Fruit fly (Drosophila melanogaster): Measurements from ENCODE around the gene Arpc3B.

The Arpc3B gene

dm6 chrX:17129733-17130466 lies 24.2 kb upstream of the Arpc3B start (continued):
- TF ChIP-seq Antp (GFP tag; optimal IDR thresholded peaks at IDR 0.05): no peak
- no peak for TF ChIP-seq CG7745 (tag; optimal IDR thresholded peaks at IDR 0.05)
- peak; percentile 73 for TF ChIP-seq CG15601 (tag; optimal IDR thresholded peaks at IDR 0.05)
- peak; percentile 70 for TF ChIP-seq CG14710 (tag; optimal IDR thresholded peaks at IDR 0.05)
- peak; percentile 22; the same call in 1 of the 2 replicates for TF ChIP-seq peb (GFP tag; IDR thresholded peaks at IDR 0.05)
- peak; percentile 53 for TF ChIP-seq CG12942 (GFP tag; optimal IDR thresholded peaks at IDR 0.05)
- no peak for TF ChIP-seq jumu (GFP tag; optimal IDR thresholded peaks at IDR 0.05)
- no peak for TF ChIP-seq schlank (tag; optimal IDR thresholded peaks at IDR 0.05)
- TF ChIP-seq fd102C (GFP tag; optimal IDR thresholded peaks at IDR 0.05): peak; percentile 6
- TF ChIP-seq caup (GFP tag; optimal IDR thresholded peaks at IDR 0.05; ENCODE audit: severe bottlenecking): peak; percentile 77
- TF ChIP-seq Meics (GFP tag; optimal IDR thresholded peaks at IDR 0.05): peak; percentile 88
- no peak for TF ChIP-seq CG14965 (GFP tag; optimal IDR thresholded peaks at IDR 0.05; ENCODE audit: borderline replicate concordance)
- no peak; the same call in 2 of the 3 replicates for TF ChIP-seq Optix (GFP tag; IDR thresholded peaks at IDR 0.05)
- no peak for TF ChIP-seq p53 (GFP tag; optimal IDR thresholded peaks at IDR 0.05)
- TF ChIP-seq HHEX (GFP tag; optimal IDR thresholded peaks at IDR 0.05): peak; percentile 81
- peak; percentile 57 for TF ChIP-seq CG17568 (GFP tag; optimal IDR thresholded peaks at IDR 0.05)
- TF ChIP-seq gsb (GFP tag; IDR thresholded peaks at IDR 0.05): peak; percentile 67; the same call in 1 of the 2 replicates
- TF ChIP-seq CG4820 (GFP tag; optimal IDR thresholded peaks at IDR 0.05): peak; percentile 50
- TF ChIP-seq tup (GFP tag; optimal IDR thresholded peaks at IDR 0.05): peak; percentile 16
- peak; percentile 86 for TF ChIP-seq Oli (tag; optimal IDR thresholded peaks at IDR 0.05)
- peak; percentile 66 for TF ChIP-seq CG15479 (GFP tag; optimal IDR thresholded peaks at IDR 0.05)
- TF ChIP-seq Taf1 (GFP tag; IDR thresholded peaks at IDR 0.05): no peak
- no peak for TF ChIP-seq jing (GFP tag; optimal IDR thresholded peaks at IDR 0.05)
- TF ChIP-seq Myb (GFP tag; optimal IDR thresholded peaks at IDR 0.05): no peak
- peak; percentile 76 for TF ChIP-seq Six4 (GFP tag; optimal IDR thresholded peaks at IDR 0.05)
- no peak for TF ChIP-seq Opbp (GFP tag; IDR thresholded peaks at IDR 0.05; ENCODE audit: partially characterized antibody)
- no peak for TF ChIP-seq CG3995 (GFP tag; optimal IDR thresholded peaks at IDR 0.05)
- no peak for TF ChIP-seq sim (GFP tag; IDR thresholded peaks at IDR 0.05)
- no peak for TF ChIP-seq Atf-2 (GFP tag; optimal IDR thresholded peaks at IDR 0.05)
- peak; percentile 68 for TF ChIP-seq sqz (GFP tag; optimal IDR thresholded peaks at IDR 0.05)
- no peak for TF ChIP-seq Dref (GFP tag; IDR thresholded peaks at IDR 0.05)
- TF ChIP-seq Dfd (GFP tag; optimal IDR thresholded peaks at IDR 0.05): no peak
- no peak for TF ChIP-seq CG1647 (GFP tag; optimal IDR thresholded peaks at IDR 0.05)
- peak; percentile 72 for TF ChIP-seq Ada2b (GFP tag; IDR thresholded peaks at IDR 0.05)
- TF ChIP-seq pzg (GFP tag; optimal IDR thresholded peaks at IDR 0.05): no peak
- TF ChIP-seq btn (GFP tag; optimal IDR thresholded peaks at IDR 0.05): no peak
- peak; percentile 79 for TF ChIP-seq zf30C (GFP tag; optimal IDR thresholded peaks at IDR 0.05)
- peak; percentile 79 for TF ChIP-seq CG10543 (GFP tag; optimal IDR thresholded peaks at IDR 0.05)
- no peak for TF ChIP-seq hb (GFP tag; IDR thresholded peaks at IDR 0.05; ENCODE audit: partially characterized antibody)
- TF ChIP-seq chinmo (GFP tag; IDR thresholded peaks at IDR 0.05; ENCODE audit: partially characterized antibody): 0 out of 4 replicates have a peak, but pooled peaks have one; percentile 57
- TF ChIP-seq Lpt (GFP tag; optimal IDR thresholded peaks at IDR 0.05): no peak
- no peak for TF ChIP-seq CG31365 (tag; optimal IDR thresholded peaks at IDR 0.05)
- TF ChIP-seq ac (GFP tag; optimal IDR thresholded peaks at IDR 0.05): no peak
- peak; percentile 82 for TF ChIP-seq phol (tag; optimal IDR thresholded peaks at IDR 0.05)
- no peak for TF ChIP-seq CG1832 (GFP tag; optimal IDR thresholded peaks at IDR 0.05)
- peak; percentile 73 for TF ChIP-seq Nf-YC (tag; optimal IDR thresholded peaks at IDR 0.05)
- no peak for TF ChIP-seq sc (optimal IDR thresholded peaks at IDR 0.05)
- peak; percentile 65 for TF ChIP-seq sc (GFP tag; optimal IDR thresholded peaks at IDR 0.05)
- TF ChIP-seq CG7271 (tag; optimal IDR thresholded peaks at IDR 0.05): peak; percentile 47

Measured in whole organism, embryonic.